Worm (Caenorhabditis elegans) whole organism, L3 larva: ENCODE measurements around the gene nrfl-1.
A peak's percentile ranks its signal among the peaks of the same experiment; 100 is the strongest.

Experiments
- R02D3.7 ChIP-seq: fragments of 150-350 bp; optimal IDR thresholded peaks from 2 replicates; lab custom pipeline; 2014; ENCODE audit warnings: missing biosample characterization, missing genetic modification characterization
- aly-2 ChIP-seq: fragments of 150-350 bp; optimal IDR thresholded peaks from 2 replicates; lab custom pipeline; 2014; ENCODE audit warnings: missing biosample characterization, missing genetic modification characterization
- ama-1 ChIP-seq: fragments of 150-350 bp; optimal IDR thresholded peaks from 2 replicates; lab custom pipeline; 2018
- ceh-16 ChIP-seq: sonication (generic microtip); optimal IDR thresholded peaks from 2 replicates; lab custom pipeline; 2017; ENCODE audit warnings: missing biosample characterization, missing genetic modification characterization
- daf-12 ChIP-seq: fragments of 150-350 bp; optimal IDR thresholded peaks from 2 replicates; lab custom pipeline; 2014; ENCODE audit warnings: missing biosample characterization, missing genetic modification reagents, missing genetic modification characterization
- egl-27 ChIP-seq: sonication (generic microtip); optimal IDR thresholded peaks from 4 replicates; lab custom pipeline; 2017; ENCODE audit warnings: missing biosample characterization, missing genetic modification reagents, missing genetic modification characterization
- egl-5 ChIP-seq: fragments of 150-350 bp; optimal IDR thresholded peaks from 2 replicates; lab custom pipeline; 2017; ENCODE audit warnings: missing biosample characterization, missing genetic modification reagents, missing genetic modification characterization, inconsistent platforms
- elt-1 ChIP-seq: fragments of 150-350 bp; optimal IDR thresholded peaks from 2 replicates; lab custom pipeline; 2014; ENCODE audit warnings: missing biosample characterization, missing genetic modification characterization
- elt-2 ChIP-seq: sonication (generic microtip); optimal IDR thresholded peaks from 2 replicates; lab custom pipeline; 2016; ENCODE audit warnings: missing genetic modification reagents, mild to moderate bottlenecking, missing genetic modification characterization, missing compliant biosample characterization
- elt-3 ChIP-seq, 3 experiments: fragments of 150-350 bp in 1 of 3; sonication (generic microtip) in 2 of 3; optimal IDR thresholded peaks; 2 replicates in 2 of 3; 4 replicates in 1 of 3; lab custom pipeline; 2014 to 2017; ENCODE audit warnings: missing biosample characterization in 3 of 3, missing genetic modification characterization in 3 of 3
- fkh-2 ChIP-seq: fragments of 150-350 bp; optimal IDR thresholded peaks from 2 replicates; lab custom pipeline; 2014; ENCODE audit warnings: missing biosample characterization, missing genetic modification reagents, missing genetic modification characterization
- jun-1 ChIP-seq: fragments of 150-350 bp; optimal IDR thresholded peaks from 2 replicates; lab custom pipeline; 2014; ENCODE audit warnings: missing biosample characterization, missing genetic modification reagents, missing genetic modification characterization
- lin-15B ChIP-seq: fragments of 150-350 bp; optimal IDR thresholded peaks from 2 replicates; lab custom pipeline; 2014; ENCODE audit warnings: missing biosample characterization, missing genetic modification characterization
- mml-1 ChIP-seq: fragments of 150-350 bp; sonication (generic microtip); optimal IDR thresholded peaks from 3 replicates; lab custom pipeline; 2014; ENCODE audit warnings: missing biosample characterization, missing genetic modification characterization
- nfya-1 ChIP-seq: sonication (generic microtip); optimal IDR thresholded peaks from 2 replicates; lab custom pipeline; 2017; ENCODE audit warnings: missing genetic modification characterization, mild to moderate bottlenecking, missing compliant biosample characterization, antibody characterized with exemption, moderate library complexity; ENCODE audit not compliant: insufficient read depth
- nhr-11 ChIP-seq: fragments of 150-350 bp; optimal IDR thresholded peaks from 2 replicates; lab custom pipeline; 2014; ENCODE audit warnings: missing biosample characterization, missing genetic modification characterization
- nhr-12 ChIP-seq: fragments of 150-350 bp; optimal IDR thresholded peaks from 2 replicates; lab custom pipeline; 2014; ENCODE audit warnings: missing biosample characterization, missing genetic modification characterization
- nhr-23 ChIP-seq: fragments of 150-350 bp; optimal IDR thresholded peaks from 2 replicates; lab custom pipeline; 2014; ENCODE audit warnings: missing biosample characterization, missing genetic modification reagents, missing genetic modification characterization
- nhr-237 ChIP-seq: fragments of 150-350 bp; optimal IDR thresholded peaks from 2 replicates; lab custom pipeline; 2014; ENCODE audit warnings: missing biosample characterization, missing genetic modification characterization
- nhr-25 ChIP-seq: sonication (generic microtip); optimal IDR thresholded peaks from 2 replicates; lab custom pipeline; 2017; ENCODE audit warnings: missing biosample characterization, missing genetic modification characterization
- nhr-28 ChIP-seq: fragments of 150-350 bp; optimal IDR thresholded peaks from 2 replicates; lab custom pipeline; 2014; ENCODE audit warnings: missing biosample characterization, missing genetic modification characterization
- nhr-43 ChIP-seq: sonication (generic microtip); optimal IDR thresholded peaks from 2 replicates; lab custom pipeline; 2016; ENCODE audit warnings: mild to moderate bottlenecking, missing genetic modification characterization, missing compliant biosample characterization; ENCODE audit not compliant: poor library complexity, severe bottlenecking
- nhr-67 ChIP-seq: fragments of 150-350 bp; optimal IDR thresholded peaks from 2 replicates; lab custom pipeline; 2014; ENCODE audit warnings: missing biosample characterization, missing genetic modification characterization
- nhr-76 ChIP-seq: fragments of 150-350 bp; sonication (generic microtip); optimal IDR thresholded peaks from 5 replicates; lab custom pipeline; 2014; ENCODE audit warnings: missing biosample characterization, missing genetic modification characterization
- pha-4 ChIP-seq: fragments of 150-350 bp; optimal IDR thresholded peaks from 2 replicates; lab custom pipeline; 2014; ENCODE audit warnings: missing biosample characterization, missing genetic modification reagents, missing genetic modification characterization
- pqm-1 ChIP-seq: fragments of 150-350 bp; optimal IDR thresholded peaks from 2 replicates; lab custom pipeline; 2017; ENCODE audit warnings: missing biosample characterization, missing genetic modification characterization, inconsistent platforms
- snpc-4 ChIP-seq: fragments of 150-350 bp; optimal IDR thresholded peaks from 2 replicates; lab custom pipeline; 2014; ENCODE audit warnings: missing biosample characterization, missing genetic modification characterization
- tbx-2 ChIP-seq: sonication (generic microtip); optimal IDR thresholded peaks from 2 replicates; lab custom pipeline; 2016; ENCODE audit warnings: mild to moderate bottlenecking, missing genetic modification characterization, missing compliant biosample characterization
- unc-62 ChIP-seq: fragments of 150-350 bp; sonication (generic microtip); optimal IDR thresholded peaks from 4 replicates; lab custom pipeline; 2014; ENCODE audit warnings: missing biosample characterization, missing genetic modification reagents, missing genetic modification characterization
- zag-1 ChIP-seq: fragments of 150-350 bp; optimal IDR thresholded peaks from 2 replicates; lab custom pipeline; 2014; ENCODE audit warnings: missing biosample characterization, missing genetic modification characterization
- ztf-11 ChIP-seq: fragments of 150-350 bp; optimal IDR thresholded peaks from 2 replicates; lab custom pipeline; 2014; ENCODE audit warnings: missing biosample characterization, missing genetic modification characterization

The nrfl-1 gene

DNA sequence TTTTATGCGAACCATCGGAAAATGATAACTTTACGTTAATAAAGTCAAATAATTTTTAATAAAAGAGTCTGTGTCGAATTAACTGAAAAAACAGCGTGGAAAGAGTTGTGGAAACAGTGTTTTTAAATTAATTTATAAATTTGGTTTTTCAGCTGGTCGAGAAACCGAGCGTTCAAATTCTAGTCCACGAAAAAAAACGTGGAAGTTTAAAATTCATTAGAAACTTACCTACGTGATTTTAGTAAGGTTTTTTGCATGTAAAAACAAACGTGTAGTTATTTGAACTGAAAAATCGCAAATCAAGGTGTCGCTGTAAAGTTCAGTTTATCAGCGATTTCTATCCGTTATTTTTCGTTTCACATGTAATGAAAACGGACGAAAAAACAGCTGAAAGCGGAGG, 40.4 kb upstream of the nrfl-1 start, which contains the start of gene mans-4:
Gene mans-4, minus strand, starts transcription at position 101 of the 400 bp plus-strand sequence.
- TF ChIP-seq mml-1 (tag; lab: Kevin White, UChicago) (no peak), egl-27 (tag; lab: Kevin White, UChicago) (no peak), nhr-43 (tag; lab: Kevin White, UChicago) (no peak), nhr-23 (tag; lab: Kevin White, UChicago) (no peak), lin-15B (tag; lab: Kevin White, UChicago) (no peak), nhr-25 (no peak), tbx-2 (tag; lab: Kevin White, UChicago) (no peak), nfya-1 (tag; lab: Kevin White, UChicago) (no peak), nhr-12 (tag; lab: Kevin White, UChicago) (no peak), ama-1 (lab: Kevin White, UChicago) (no peak), R02D3.7 (tag; lab: Kevin White, UChicago) (no peak), ceh-16 (tag; lab: Kevin White, UChicago) (no peak), nhr-28 (tag; lab: Kevin White, UChicago) (no peak), ztf-11 (tag; lab: Kevin White, UChicago) (no peak)

- TF ChIP-seq ama-1 (lab: Kevin White, UChicago) = no peak
- peak; percentile 70 for TF ChIP-seq egl-5
- no peak for TF ChIP-seq nhr-237
- TF ChIP-seq aly-2 (tag; lab: Kevin White, UChicago) = no peak
These were observed 39.6 kb upstream of the nrfl-1 start for ce11 chrIV:9079330-9079729.

ce11 chrIV:9080201-9080600, 38.7 kb upstream of the nrfl-1 start:
- TF ChIP-seq nfya-1 (tag; lab: Kevin White, UChicago) (peak; percentile 7), pqm-1 (tag; lab: Kevin White, UChicago) (no peak), tbx-2 (tag; lab: Kevin White, UChicago) (no peak), egl-5 (peak; percentile 59)

- TF ChIP-seq tbx-2 (tag; lab: Kevin White, UChicago) = no peak
- no peak for TF ChIP-seq nhr-23 (tag; lab: Kevin White, UChicago)
- no peak for TF ChIP-seq unc-62 (GFP tag; lab: Kevin White, UChicago)
- TF ChIP-seq elt-1 (tag; lab: Kevin White, UChicago) = no peak
- no peak for TF ChIP-seq nhr-12 (tag; lab: Kevin White, UChicago)
- TF ChIP-seq nfya-1 (tag; lab: Kevin White, UChicago) = no peak
- no peak for TF ChIP-seq elt-3 (tag; optimal IDR thresholded peaks at IDR 0.05; lab: Kevin White, UChicago)
- no peak for TF ChIP-seq nhr-25
- no peak for TF ChIP-seq nhr-43 (tag; lab: Kevin White, UChicago)
- TF ChIP-seq pha-4 (tag; lab: Kevin White, UChicago) = no peak
- TF ChIP-seq nhr-67 = no peak
These were observed 36.8 kb upstream of the nrfl-1 start, which contains the start of gene twk-8 for ce11 chrIV:9082055-9082454. Gene twk-8 (plus strand): TSS chrIV:9082355.

- TF ChIP-seq fkh-2 (tag; lab: Kevin White, UChicago) (no peak), egl-5 (peak; percentile 2)
These were observed 30.6 kb upstream of the nrfl-1 start, which contains the start of gene msa-1 for ce11 chrIV:9088294-9088693. Gene msa-1 (plus strand): TSS chrIV:9088594.

- TF ChIP-seq jun-1 (no peak), nhr-11 (tag; lab: Kevin White, UChicago) (no peak), ama-1 (lab: Kevin White, UChicago) (peak; percentile 6), elt-1 (tag; lab: Kevin White, UChicago) (peak; percentile 12), daf-12 (tag; lab: Kevin White, UChicago) (no peak), egl-27 (tag; lab: Kevin White, UChicago) (no peak), snpc-4 (tag; lab: Kevin White, UChicago) (no peak), nhr-25 (peak; percentile 42), zag-1 (tag; lab: Kevin White, UChicago) (no peak), elt-2 (tag; lab: Kevin White, UChicago) (no peak), fkh-2 (tag; lab: Kevin White, UChicago) (no peak), nhr-76 (tag; lab: Kevin White, UChicago) (no peak)
These were observed 28.2 kb upstream of the nrfl-1 start for ce11 chrIV:9090538-9091195.
